Worm (Caenorhabditis elegans): ENCODE results near the gene hpo-34.
A peak's percentile ranks its signal among the peaks of the same experiment; 100 is the strongest.

hpo-34 gene

DNA sequence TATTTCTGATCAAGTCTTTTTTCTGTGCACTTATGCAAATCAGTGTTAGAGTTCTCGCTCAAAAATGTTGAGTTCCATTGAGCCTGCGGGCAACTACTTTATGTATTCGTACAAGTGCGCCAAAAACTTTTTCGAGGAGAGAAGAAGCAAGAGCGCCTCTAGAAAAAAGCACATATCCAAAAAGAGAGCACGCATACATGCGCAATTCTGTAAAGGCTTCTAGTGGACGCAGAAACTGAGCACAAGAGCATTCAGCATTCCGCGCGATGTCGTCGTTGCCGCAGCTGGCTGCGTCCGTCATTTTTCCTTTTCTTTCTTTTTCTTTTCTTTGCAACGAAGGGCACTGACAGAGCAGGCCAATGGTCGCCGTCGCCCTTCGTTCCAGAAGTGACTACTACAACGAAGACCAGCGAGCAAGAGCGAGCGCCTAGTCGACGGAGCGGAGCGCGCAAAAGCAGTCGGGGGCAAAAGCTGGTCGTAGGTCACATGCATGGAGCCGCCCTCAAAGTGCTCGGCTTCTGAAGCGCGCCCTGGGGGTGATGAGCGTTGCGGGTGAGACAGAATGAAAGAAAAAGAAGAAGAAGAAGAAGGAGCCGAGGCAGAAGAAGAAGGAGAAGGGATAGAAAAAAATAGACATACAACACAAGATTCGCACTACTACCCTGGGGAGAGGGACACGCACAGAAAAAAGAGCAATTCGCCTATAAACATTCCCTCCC lies 45.8 kb downstream of the hpo-34 start (continued):
- peak; percentile 62 for TF ChIP-seq mep-1 (tag; optimal IDR thresholded peaks at IDR 0.05)
- peak; percentile 6 to 43 for TF ChIP-seq lsy-2 (tag; optimal IDR thresholded peaks at IDR 0.05)
- peak; percentile 74 for TF ChIP-seq swsn-7 (tag; optimal IDR thresholded peaks at IDR 0.05)
- no peak for TF ChIP-seq nhr-84 (tag; optimal IDR thresholded peaks at IDR 0.05)
- TF ChIP-seq fkh-10 (GFP tag; optimal IDR thresholded peaks at IDR 0.05): peak; percentile 84
- peak; percentile 43 to 65 (median 49) for TF ChIP-seq ceh-82 (tag; optimal IDR thresholded peaks at IDR 0.05)
- TF ChIP-seq ces-1 (GFP tag; optimal IDR thresholded peaks at IDR 0.05): no peak
- peak; percentile 24 for TF ChIP-seq sup-37 (GFP tag; optimal IDR thresholded peaks at IDR 0.05)
- TF ChIP-seq rnt-1 (tag; optimal IDR thresholded peaks at IDR 0.05): peak; percentile 61
- TF ChIP-seq unc-86 (tag; optimal IDR thresholded peaks at IDR 0.05): peak; percentile 79
- peak; percentile 100 for TF ChIP-seq lin-14 (GFP tag; optimal IDR thresholded peaks at IDR 0.05)
- 0 out of 2 replicates have a peak, but pooled peaks have one; percentile 35 for TF ChIP-seq mab-9 (GFP tag; IDR thresholded peaks at IDR 0.05)

DNA sequence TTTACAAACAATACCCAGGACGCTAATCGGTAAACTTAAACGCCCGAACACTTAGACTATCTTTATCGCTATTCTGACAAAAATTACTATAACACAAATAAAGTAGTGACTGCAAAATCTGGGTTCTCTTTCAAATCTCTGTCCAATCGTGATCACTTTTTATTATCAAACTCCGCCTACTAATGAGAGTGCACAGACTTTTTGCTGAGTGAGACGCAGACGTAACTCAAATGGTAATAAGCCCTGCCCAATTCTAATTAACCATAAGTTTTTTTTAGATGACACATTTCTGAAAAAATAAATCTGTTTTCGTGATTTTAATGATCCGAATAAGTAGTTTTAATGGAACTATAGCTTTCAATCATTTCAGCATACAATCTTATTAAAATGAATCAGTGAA lies 46.5 kb downstream of the hpo-34 start:
- TF ChIP-seq irx-1 (tag; optimal IDR thresholded peaks at IDR 0.05) (peak; percentile 11), tbx-2 (tag; optimal IDR thresholded peaks at IDR 0.05) (no peak), sox-4 (tag; optimal IDR thresholded peaks at IDR 0.05) (no peak), sup-37 (GFP tag; optimal IDR thresholded peaks at IDR 0.05) (no peak), efl-1 (optimal IDR thresholded peaks at IDR 0.05) (no peak), efl-1 (GFP tag; optimal IDR thresholded peaks at IDR 0.05 in 1 of 2) (peak in 1 of 2 experiments; percentile 11), nhr-85 (tag) (peak; percentile 47), lin-35 (GFP tag; optimal IDR thresholded peaks at IDR 0.05) (peak in 1 of 2 experiments; percentile 1), fos-1 (tag; optimal IDR thresholded peaks at IDR 0.05) (peak; percentile 16), skn-1 (tag; optimal IDR thresholded peaks at IDR 0.05) (peak; percentile 48), efl-3 (GFP tag; optimal IDR thresholded peaks at IDR 0.05) (no peak), dsc-1 (tag; optimal IDR thresholded peaks at IDR 0.05) (peak; percentile 51), lsy-2 (tag; optimal IDR thresholded peaks at IDR 0.05) (peak in 1 of 2 experiments; percentile 1), swsn-7 (tag; optimal IDR thresholded peaks at IDR 0.05) (no peak), zag-1 (tag; optimal IDR thresholded peaks at IDR 0.05) (no peak), C16A3.4 (tag; optimal IDR thresholded peaks at IDR 0.05) (no peak), Y116A8C.19 (tag; optimal IDR thresholded peaks at IDR 0.05; ENCODE audit: borderline replicate concordance) (no peak), nhr-90 (tag; optimal IDR thresholded peaks at IDR 0.05; ENCODE audit: poor library complexity) (no peak)

DNA sequence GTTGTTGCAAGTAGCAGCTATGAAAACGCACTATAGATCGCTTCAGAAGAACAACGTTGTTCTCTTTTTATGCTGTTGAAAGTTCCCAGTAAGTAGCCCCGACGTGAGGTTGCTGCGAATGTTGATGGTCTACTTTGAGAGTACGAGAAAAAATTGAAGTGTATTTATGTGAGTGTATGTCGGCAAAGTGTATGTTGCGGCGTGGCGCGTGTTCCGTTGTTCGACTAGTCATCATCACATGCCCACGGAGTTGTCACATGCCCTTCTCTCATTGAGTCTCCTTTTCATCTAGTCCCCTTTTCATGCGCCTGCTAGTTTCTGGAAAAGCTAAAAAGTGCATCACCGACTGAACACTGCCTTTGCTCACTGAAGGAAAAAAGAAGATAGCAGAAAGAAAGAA lies 47.0 kb downstream of the hpo-34 start:
- TF ChIP-seq fos-1 (tag; optimal IDR thresholded peaks at IDR 0.05): no peak
- TF ChIP-seq hpl-2 (GFP tag; optimal IDR thresholded peaks at IDR 0.05): no peak
- peak; percentile 62 for TF ChIP-seq nhr-20 (tag; optimal IDR thresholded peaks at IDR 0.05)
- TF ChIP-seq dsc-1 (tag; optimal IDR thresholded peaks at IDR 0.05): no peak
- peak; percentile 42 for TF ChIP-seq snpc-4 (tag; optimal IDR thresholded peaks at IDR 0.05)
- no peak for TF ChIP-seq ets-5 (GFP tag; IDR thresholded peaks at IDR 0.05)
- peak; percentile 71 for TF ChIP-seq fkh-8 (tag; optimal IDR thresholded peaks at IDR 0.05)
- peak; percentile 89 for TF ChIP-seq skn-1 (tag; optimal IDR thresholded peaks at IDR 0.05)
- no peak for TF ChIP-seq lin-13 (GFP tag; optimal IDR thresholded peaks at IDR 0.05)
- TF ChIP-seq mef-2 (tag; optimal IDR thresholded peaks at IDR 0.05): no peak
- TF ChIP-seq xbp-1 (tag; optimal IDR thresholded peaks at IDR 0.05): no peak
- no peak for TF ChIP-seq hlh-17 (GFP tag; optimal IDR thresholded peaks at IDR 0.05; ENCODE audit: borderline replicate concordance)
- TF ChIP-seq grh-1 (GFP tag; IDR thresholded peaks at IDR 0.05): no peak
- TF ChIP-seq aly-2 (tag; optimal IDR thresholded peaks at IDR 0.05): no peak
- no peak for TF ChIP-seq C04F5.9 (tag; optimal IDR thresholded peaks at IDR 0.05)
- TF ChIP-seq C34B4.2 (tag; optimal IDR thresholded peaks at IDR 0.05): no peak
- no peak for TF ChIP-seq ceh-8 (GFP tag; optimal IDR thresholded peaks at IDR 0.05)
- peak; percentile 70 for TF ChIP-seq nhr-71 (tag; optimal IDR thresholded peaks at IDR 0.05)
- no peak for TF ChIP-seq F16B12.6 (tag; optimal IDR thresholded peaks at IDR 0.05)
- TF ChIP-seq sptf-1 (tag; optimal IDR thresholded peaks at IDR 0.05): no peak
- peak; percentile 3 to 25 for TF ChIP-seq lsy-2 (tag; optimal IDR thresholded peaks at IDR 0.05)
- no peak for TF ChIP-seq efl-3 (GFP tag; optimal IDR thresholded peaks at IDR 0.05)
- TF ChIP-seq Y116A8C.19 (tag; optimal IDR thresholded peaks at IDR 0.05; ENCODE audit: borderline replicate concordance): no peak
- TF ChIP-seq C16A3.4 (tag; optimal IDR thresholded peaks at IDR 0.05): no peak
- TF ChIP-seq ceh-88 (GFP tag; IDR thresholded peaks at IDR 0.05): no peak
- TF ChIP-seq elt-3 (tag; optimal IDR thresholded peaks at IDR 0.05): no peak
- no peak for TF ChIP-seq nhr-28 (tag; optimal IDR thresholded peaks at IDR 0.05)
- no peak for TF ChIP-seq hlh-4 (tag; optimal IDR thresholded peaks at IDR 0.05)
- TF ChIP-seq nhr-84 (tag; optimal IDR thresholded peaks at IDR 0.05): no peak
- TF ChIP-seq ceh-90 (tag; optimal IDR thresholded peaks at IDR 0.05): no peak

Data from whole organism, L1 larva.